Worm (Caenorhabditis elegans): Measurements from ENCODE around the gene npr-37.

DNA sequence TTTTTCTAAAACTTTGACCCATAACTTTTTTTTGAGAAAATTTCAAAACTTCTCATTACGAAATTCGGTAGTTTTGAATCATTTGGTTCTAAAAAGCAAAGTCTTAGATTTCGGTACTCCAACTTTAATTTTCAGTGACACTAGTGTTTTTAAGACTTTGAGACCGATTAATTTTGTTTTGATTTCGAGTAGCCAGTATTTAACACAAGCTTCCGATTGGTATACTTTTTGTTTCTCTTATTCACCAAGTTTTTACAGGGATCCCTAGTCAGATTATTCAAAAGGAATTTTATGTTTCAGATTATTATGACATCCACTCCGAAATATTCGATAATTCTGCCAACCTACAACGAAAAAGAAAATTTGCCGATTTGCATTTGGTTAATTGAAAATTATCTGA lies 35.6 kb downstream of the npr-37 start, which contains the start of gene dpm-1:
- TF ChIP-seq dao-5 (tag; optimal IDR thresholded peaks at IDR 0.05), result no peak
- no peak for TF ChIP-seq W03F9.2 (tag; optimal IDR thresholded peaks at IDR 0.05)
- no peak for TF ChIP-seq him-1 (tag; optimal IDR thresholded peaks at IDR 0.05)
